Fruit fly (Drosophila melanogaster): ENCODE data around the gene CG10761.

Gene CG10761

dm6 chrX:8129204-8129997 lies 33.2 kb downstream of the CG10761 start, which contains the start of gene CG2116:
Gene CG2116 (plus strand): TSS chrX:8129812.
- no peak for TF ChIP-seq gl (tag; optimal IDR thresholded peaks at IDR 0.05)
- no peak for TF ChIP-seq CG8159 (tag; optimal IDR thresholded peaks at IDR 0.05)
- peak; percentile 47; the same call in 1 of the 3 replicates for TF ChIP-seq CG4496 (GFP tag; IDR thresholded peaks at IDR 0.05)

- TF ChIP-seq CG4496 (GFP tag; IDR thresholded peaks at IDR 0.05) = no peak
- TF ChIP-seq CG10348 (GFP tag; IDR thresholded peaks at IDR 0.05) = no peak
- no peak for TF ChIP-seq CG32121 (GFP tag; IDR thresholded peaks at IDR 0.05)
- TF ChIP-seq CG14655 (GFP tag; optimal IDR thresholded peaks at IDR 0.05) = no peak
- no peak for TF ChIP-seq CG34367 (tag; optimal IDR thresholded peaks at IDR 0.05)
- TF ChIP-seq Snoo (tag; optimal IDR thresholded peaks at IDR 0.05) = no peak
- TF ChIP-seq gl (tag; optimal IDR thresholded peaks at IDR 0.05) = no peak
- no peak for TF ChIP-seq rn (GFP tag; IDR thresholded peaks at IDR 0.05)
- no peak for TF ChIP-seq CG8159 (tag; optimal IDR thresholded peaks at IDR 0.05)
- TF ChIP-seq EcR (GFP tag; optimal IDR thresholded peaks at IDR 0.05) = no peak
- no peak for TF ChIP-seq CG17806 (tag; optimal IDR thresholded peaks at IDR 0.05)
- TF ChIP-seq CG8301 (tag; optimal IDR thresholded peaks at IDR 0.05) = no peak
- no peak for TF ChIP-seq Pif1A (GFP tag; optimal IDR thresholded peaks at IDR 0.05)
- TF ChIP-seq CG15710 (tag; optimal IDR thresholded peaks at IDR 0.05) = no peak
- TF ChIP-seq Pif1B (GFP tag; optimal IDR thresholded peaks at IDR 0.05) = no peak
Measured at dm6 chrX:8128133-8128532, 34.5 kb downstream of the CG10761 start.

dm6 chrX:8126149-8126548 lies 36.4 kb downstream of the CG10761 start:
- TF ChIP-seq Ets98B (GFP tag; IDR thresholded peaks at IDR 0.05) (peak; percentile 30), CG9948 (tag; optimal IDR thresholded peaks at IDR 0.05) (no peak), gl (tag; optimal IDR thresholded peaks at IDR 0.05) (no peak), CG32121 (GFP tag; IDR thresholded peaks at IDR 0.05) (no peak), CG14655 (GFP tag; optimal IDR thresholded peaks at IDR 0.05) (no peak), D1 (tag; optimal IDR thresholded peaks at IDR 0.05) (no peak), CG12605 (GFP tag; IDR thresholded peaks at IDR 0.05) (no peak), CG8159 (tag; optimal IDR thresholded peaks at IDR 0.05) (no peak), CG4496 (GFP tag; IDR thresholded peaks at IDR 0.05) (no peak), CG15710 (tag; optimal IDR thresholded peaks at IDR 0.05) (no peak), CG17806 (tag; optimal IDR thresholded peaks at IDR 0.05) (no peak), Snoo (tag; optimal IDR thresholded peaks at IDR 0.05) (no peak), CG34367 (tag; optimal IDR thresholded peaks at IDR 0.05) (no peak), fd96Ca (GFP tag; IDR thresholded peaks at IDR 0.05) (peak; percentile 42; the same call in 1 of the 3 replicates), CG13204 (GFP tag; optimal IDR thresholded peaks at IDR 0.05) (no peak), CG8301 (tag; optimal IDR thresholded peaks at IDR 0.05) (peak; percentile 28), Pif1A (GFP tag; optimal IDR thresholded peaks at IDR 0.05) (no peak), CG10348 (GFP tag; IDR thresholded peaks at IDR 0.05) (no peak), rn (GFP tag; IDR thresholded peaks at IDR 0.05) (no peak), EcR (GFP tag; optimal IDR thresholded peaks at IDR 0.05) (no peak), Pif1B (GFP tag; optimal IDR thresholded peaks at IDR 0.05) (no peak)

- TF ChIP-seq CG10348 (GFP tag; IDR thresholded peaks at IDR 0.05) (no peak), Ets98B (GFP tag; IDR thresholded peaks at IDR 0.05) (0 out of 2 replicates have a peak, but pooled peaks have one; percentile 13), CG34367 (tag; optimal IDR thresholded peaks at IDR 0.05) (no peak), CG14655 (GFP tag; optimal IDR thresholded peaks at IDR 0.05) (peak; percentile 45), rn (GFP tag; IDR thresholded peaks at IDR 0.05) (0 out of 2 replicates have a peak, but pooled peaks have one; percentile 15), CG9948 (tag; optimal IDR thresholded peaks at IDR 0.05) (no peak), CG32121 (GFP tag; IDR thresholded peaks at IDR 0.05) (peak; percentile 24; the same call in 1 of the 2 replicates), CG15710 (tag; optimal IDR thresholded peaks at IDR 0.05) (no peak), CG4496 (GFP tag; IDR thresholded peaks at IDR 0.05) (0 out of 3 replicates have a peak, but pooled peaks have one; percentile 37), Pif1B (GFP tag; optimal IDR thresholded peaks at IDR 0.05) (no peak), fd96Ca (GFP tag; IDR thresholded peaks at IDR 0.05) (no peak), CG12605 (GFP tag; IDR thresholded peaks at IDR 0.05) (no peak), CG13204 (GFP tag; optimal IDR thresholded peaks at IDR 0.05) (no peak), CG17806 (tag; optimal IDR thresholded peaks at IDR 0.05) (no peak), Snoo (tag; optimal IDR thresholded peaks at IDR 0.05) (no peak), CG8301 (tag; optimal IDR thresholded peaks at IDR 0.05) (peak; percentile 8), EcR (GFP tag; optimal IDR thresholded peaks at IDR 0.05) (no peak)
Measured at dm6 chrX:8125224-8125649, 37.4 kb downstream of the CG10761 start.

dm6 chrX:8122834-8123233 lies 39.8 kb downstream of the CG10761 start:
- TF ChIP-seq Snoo (tag; optimal IDR thresholded peaks at IDR 0.05) = no peak
- peak; percentile 49 for TF ChIP-seq Pif1B (GFP tag; optimal IDR thresholded peaks at IDR 0.05)
- no peak for TF ChIP-seq gl (tag; optimal IDR thresholded peaks at IDR 0.05)
- TF ChIP-seq fd96Ca (GFP tag; IDR thresholded peaks at IDR 0.05) = peak; percentile 57; the same call in 2 of the 3 replicates
- TF ChIP-seq Pif1A (GFP tag; optimal IDR thresholded peaks at IDR 0.05) = peak; percentile 38
- peak; percentile 60; the same call in 1 of the 3 replicates for TF ChIP-seq CG4496 (GFP tag; IDR thresholded peaks at IDR 0.05)
- peak; percentile 65 for TF ChIP-seq CG8301 (tag; optimal IDR thresholded peaks at IDR 0.05)
- TF ChIP-seq CG32121 (GFP tag; IDR thresholded peaks at IDR 0.05) = peak; percentile 62
- TF ChIP-seq CG12605 (GFP tag; IDR thresholded peaks at IDR 0.05) = peak; percentile 18
- peak; percentile 38 for TF ChIP-seq CG15710 (tag; optimal IDR thresholded peaks at IDR 0.05)
- peak; percentile 66 for TF ChIP-seq CG14655 (GFP tag; optimal IDR thresholded peaks at IDR 0.05)
- TF ChIP-seq D1 (tag; optimal IDR thresholded peaks at IDR 0.05) = no peak
- peak; percentile 21 for TF ChIP-seq CG34367 (tag; optimal IDR thresholded peaks at IDR 0.05)
- TF ChIP-seq CG9948 (tag; optimal IDR thresholded peaks at IDR 0.05) = peak; percentile 38
- no peak for TF ChIP-seq CG10348 (GFP tag; IDR thresholded peaks at IDR 0.05)
- peak; percentile 50 for TF ChIP-seq CG8159 (tag; optimal IDR thresholded peaks at IDR 0.05)
- TF ChIP-seq Ets98B (GFP tag; IDR thresholded peaks at IDR 0.05) = 0 out of 2 replicates have a peak, but pooled peaks have one; percentile 40
- peak; percentile 33 for TF ChIP-seq CG17806 (tag; optimal IDR thresholded peaks at IDR 0.05)
